Fruit fly (Drosophila melanogaster): ENCODE results near the gene CG33189.

The CG33189 gene

dm6 chr3R:8811323-8811936, 30.8 kb upstream of the CG33189 start (continued):
- TF ChIP-seq esg (GFP tag; conservative IDR thresholded peaks at IDR 0.05) (peak; percentile 99), fd64A (GFP tag; optimal IDR thresholded peaks at IDR 0.05) (peak; percentile 94), CG13894 (tag; optimal IDR thresholded peaks at IDR 0.05) (peak; percentile 99), luna (GFP tag; optimal IDR thresholded peaks at IDR 0.05) (peak; percentile 98), insv (GFP tag; optimal IDR thresholded peaks at IDR 0.05) (peak; percentile 69 to 77), Dip2 (GFP tag; IDR thresholded peaks at IDR 0.05) (peak; percentile 77; the same call in 1 of the 2 replicates), cwo (GFP tag; optimal IDR thresholded peaks at IDR 0.05) (peak; percentile 98), psq (GFP tag; optimal IDR thresholded peaks at IDR 0.05) (peak; percentile 95), HLH54F (GFP tag; optimal IDR thresholded peaks at IDR 0.05) (peak; percentile 99), prd (optimal IDR thresholded peaks at IDR 0.05) (no peak), prd (GFP tag; IDR thresholded peaks at IDR 0.05) (peak; percentile 99), bcd (GFP tag; optimal IDR thresholded peaks at IDR 0.05) (peak; percentile 99), chm (GFP tag; IDR thresholded peaks at IDR 0.05) (peak; percentile 98), CG10267 (tag; optimal IDR thresholded peaks at IDR 0.05) (peak; percentile 96), sc (optimal IDR thresholded peaks at IDR 0.05) (no peak), sc (GFP tag; optimal IDR thresholded peaks at IDR 0.05) (peak; percentile 96), Pdp1 (GFP tag; optimal IDR thresholded peaks at IDR 0.05) (peak; percentile 98 to 99), row (GFP tag; IDR thresholded peaks at IDR 0.05) (peak; percentile 99), CG11504 (tag; optimal IDR thresholded peaks at IDR 0.05) (peak; percentile 99), CG7786 (GFP tag; optimal IDR thresholded peaks at IDR 0.05) (peak; percentile 99), Bdp1 (GFP tag; optimal IDR thresholded peaks at IDR 0.05) (peak; percentile 94), CG12219 (GFP tag; optimal IDR thresholded peaks at IDR 0.05) (peak; percentile 99), Taf1 (GFP tag; IDR thresholded peaks at IDR 0.05) (peak; percentile 98), CG8089 (GFP tag; optimal IDR thresholded peaks at IDR 0.05) (peak; percentile 98), CG13424 (tag; optimal IDR thresholded peaks at IDR 0.05) (peak; percentile 99), pzg (GFP tag; optimal IDR thresholded peaks at IDR 0.05) (peak; percentile 41), TFAM (GFP tag; optimal IDR thresholded peaks at IDR 0.05) (peak; percentile 93), CG12942 (GFP tag; optimal IDR thresholded peaks at IDR 0.05) (peak; percentile 98), slbo (GFP tag; IDR thresholded peaks at IDR 0.05) (peak; percentile 99), hth (optimal IDR thresholded peaks at IDR 0.05) (no peak), vnd (GFP tag; IDR thresholded peaks at IDR 0.05; ENCODE audit: partially characterized antibody) (no peak), Doc3 (GFP tag; IDR thresholded peaks at IDR 0.05; ENCODE audit: partially characterized antibody) (no peak), CG34376 (GFP tag; optimal IDR thresholded peaks at IDR 0.05) (peak; percentile 99), CG13287 (GFP tag; IDR thresholded peaks at IDR 0.05; ENCODE audit: partially characterized antibody) (peak; percentile 35; the same call in 1 of the 2 replicates), ind (GFP tag; optimal IDR thresholded peaks at IDR 0.05) (peak; percentile 99), hbn (GFP tag; IDR thresholded peaks at IDR 0.05; ENCODE audit: partially characterized antibody) (no peak), CG15011 (GFP tag; optimal IDR thresholded peaks at IDR 0.05) (peak; percentile 99), CG12744 (GFP tag; optimal IDR thresholded peaks at IDR 0.05) (peak; percentile 99), CG1602 (GFP tag; optimal IDR thresholded peaks at IDR 0.05) (peak; percentile 98), fru (optimal IDR thresholded peaks at IDR 0.05) (no peak), crp (GFP tag; optimal IDR thresholded peaks at IDR 0.05) (peak; percentile 38 to 74), NFAT (GFP tag; IDR thresholded peaks at IDR 0.05) (peak; percentile 99), CG31365 (tag; optimal IDR thresholded peaks at IDR 0.05) (peak; percentile 93), sna (GFP tag; IDR thresholded peaks at IDR 0.05; ENCODE audit: partially characterized antibody) (no peak), MTF-1 (GFP tag; optimal IDR thresholded peaks at IDR 0.05; ENCODE audit: borderline replicate concordance) (peak; percentile 97), Doc2 (GFP tag; IDR thresholded peaks at IDR 0.05) (no peak; the same call in none of the 2 replicates), CG6854 (GFP tag; optimal IDR thresholded peaks at IDR 0.05) (peak; percentile 99), CG4328 (GFP tag; optimal IDR thresholded peaks at IDR 0.05) (peak; percentile 96), CG7928 (GFP tag; optimal IDR thresholded peaks at IDR 0.05) (peak; percentile 86), crc (GFP tag; optimal IDR thresholded peaks at IDR 0.05) (peak; percentile 98)

Measured in whole organism, embryonic.